Fruit fly (Drosophila melanogaster): ENCODE results near the gene CG32213.

The CG32213 gene

DNA sequence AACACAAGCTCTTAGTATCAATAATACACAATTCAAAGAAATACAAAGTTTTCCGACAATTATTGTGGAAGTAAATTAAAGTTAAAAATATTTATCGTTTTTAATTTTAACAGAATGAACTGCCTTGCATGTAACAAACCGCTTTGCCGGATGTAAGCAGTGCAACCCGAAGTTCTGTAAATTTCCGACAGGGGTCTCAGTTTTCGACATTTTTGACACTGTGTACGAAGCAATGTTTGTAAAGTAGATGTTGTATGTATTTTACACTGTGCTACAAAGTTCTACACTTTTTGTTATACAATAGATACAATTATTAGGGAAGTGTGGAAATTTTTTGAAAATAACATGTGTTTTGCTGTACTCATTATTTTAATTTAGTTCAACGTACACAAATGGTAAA lies 40.9 kb downstream of the CG32213 start (continued):
- no peak for TF ChIP-seq PHDP (tag; optimal IDR thresholded peaks at IDR 0.05)
- peak; percentile 86 for TF ChIP-seq CG12104 (GFP tag; optimal IDR thresholded peaks at IDR 0.05)
- TF ChIP-seq HLH4C (GFP tag; IDR thresholded peaks at IDR 0.05; ENCODE audit: partially characterized antibody), result peak; percentile 45; the same call in 1 of the 3 replicates
- peak; percentile 13 for TF ChIP-seq CG17186 (GFP tag; optimal IDR thresholded peaks at IDR 0.05)
- TF ChIP-seq fru (optimal IDR thresholded peaks at IDR 0.05), result no peak
- TF ChIP-seq CG1603 (tag; optimal IDR thresholded peaks at IDR 0.05), result peak; percentile 93
- TF ChIP-seq lov (optimal IDR thresholded peaks at IDR 0.05), result no peak
- peak; percentile 95 for TF ChIP-seq lov (GFP tag; IDR thresholded peaks at IDR 0.05)
- TF ChIP-seq slp2 (GFP tag; optimal IDR thresholded peaks at IDR 0.05), result peak; percentile 89
- TF ChIP-seq so (GFP tag; IDR thresholded peaks at IDR 0.05), result 0 out of 3 replicates have a peak, but pooled peaks have one; percentile 65
- peak; percentile 96 for TF ChIP-seq vvl (GFP tag; IDR thresholded peaks at IDR 0.05)
- peak; percentile 71 for TF ChIP-seq Hmx (GFP tag; optimal IDR thresholded peaks at IDR 0.05)
- TF ChIP-seq TFAM (GFP tag; optimal IDR thresholded peaks at IDR 0.05), result peak; percentile 27
- TF ChIP-seq abd-A (tag; optimal IDR thresholded peaks at IDR 0.05), result no peak
- TF ChIP-seq sens-2 (GFP tag; IDR thresholded peaks at IDR 0.05), result peak; percentile 87
- TF ChIP-seq Aef1 (GFP tag; IDR thresholded peaks at IDR 0.05), result peak; percentile 90
- peak; percentile 100 for TF ChIP-seq Ets97D (GFP tag; optimal IDR thresholded peaks at IDR 0.05)
- TF ChIP-seq gro (GFP tag; optimal IDR thresholded peaks at IDR 0.05), result peak; percentile 96
- peak; percentile 96 for TF ChIP-seq CG11247 (GFP tag; IDR thresholded peaks at IDR 0.05)
- peak; percentile 85 for TF ChIP-seq CG34376 (GFP tag; optimal IDR thresholded peaks at IDR 0.05)
- TF ChIP-seq cwo (GFP tag; optimal IDR thresholded peaks at IDR 0.05), result peak; percentile 48
- no peak for TF ChIP-seq Eip74EF (GFP tag; optimal IDR thresholded peaks at IDR 0.05)
- peak; percentile 75 for TF ChIP-seq chn (GFP tag; optimal IDR thresholded peaks at IDR 0.05)
- TF ChIP-seq Ptx1 (GFP tag; IDR thresholded peaks at IDR 0.05), result peak; percentile 95
- no peak; the same call in 1 of the 2 replicates for TF ChIP-seq Xrp1 (GFP tag; IDR thresholded peaks at IDR 0.05)
- TF ChIP-seq tio (GFP tag; optimal IDR thresholded peaks at IDR 0.05), result peak; percentile 65
- no peak for TF ChIP-seq run (tag; optimal IDR thresholded peaks at IDR 0.05)
- no peak for TF ChIP-seq CG17568 (GFP tag; optimal IDR thresholded peaks at IDR 0.05)
- peak; percentile 92 for TF ChIP-seq Hsf (GFP tag; optimal IDR thresholded peaks at IDR 0.05)
- TF ChIP-seq crp (GFP tag; optimal IDR thresholded peaks at IDR 0.05), result peak in 1 of 2 experiments; percentile 50
- peak; percentile 74 for TF ChIP-seq CG12391 (tag; optimal IDR thresholded peaks at IDR 0.05)
- peak; percentile 89 for TF ChIP-seq fu2 (GFP tag; optimal IDR thresholded peaks at IDR 0.05)
- peak; percentile 89 for TF ChIP-seq ranshi (GFP tag; IDR thresholded peaks at IDR 0.05)
- peak; percentile 73 for TF ChIP-seq CG16815 (GFP tag; optimal IDR thresholded peaks at IDR 0.05)
- TF ChIP-seq seq (GFP tag; IDR thresholded peaks at IDR 0.05), result peak; percentile 60; the same call in 1 of the 2 replicates
- TF ChIP-seq Doc2 (GFP tag; IDR thresholded peaks at IDR 0.05), result peak; percentile 93
- TF ChIP-seq BEAF-32 (GFP tag; optimal IDR thresholded peaks at IDR 0.05), result no peak
- TF ChIP-seq CG9876 (GFP tag; optimal IDR thresholded peaks at IDR 0.05), result peak; percentile 94
- no peak for TF ChIP-seq nom (GFP tag; optimal IDR thresholded peaks at IDR 0.05)
- no peak for TF ChIP-seq CG8924 (tag; optimal IDR thresholded peaks at IDR 0.05)
- TF ChIP-seq Jarid2 (GFP tag; optimal IDR thresholded peaks at IDR 0.05), result peak; percentile 73
- TF ChIP-seq NC2β (GFP tag; optimal IDR thresholded peaks at IDR 0.05), result peak; percentile 93
- peak; percentile 87 for TF ChIP-seq CG18619 (GFP tag; optimal IDR thresholded peaks at IDR 0.05)
- peak; percentile 76 for TF ChIP-seq CG18262 (tag; optimal IDR thresholded peaks at IDR 0.05)
- peak; percentile 79 for TF ChIP-seq CG1792 (GFP tag; optimal IDR thresholded peaks at IDR 0.05)
- no peak for TF ChIP-seq lbe (GFP tag; optimal IDR thresholded peaks at IDR 0.05)
- peak; percentile 76 for TF ChIP-seq wek (GFP tag; optimal IDR thresholded peaks at IDR 0.05)
- no peak for TF ChIP-seq sc (optimal IDR thresholded peaks at IDR 0.05)
- peak; percentile 46 for TF ChIP-seq sc (GFP tag; optimal IDR thresholded peaks at IDR 0.05)
- peak; percentile 88 for TF ChIP-seq trh (GFP tag; optimal IDR thresholded peaks at IDR 0.05)
- peak; percentile 85 for TF ChIP-seq btn (GFP tag; optimal IDR thresholded peaks at IDR 0.05)

Measured in whole organism, embryonic.